Worm (Caenorhabditis elegans): ENCODE data around the gene W10G11.1.

- TF ChIP-seq him-1 (tag; optimal IDR thresholded peaks at IDR 0.05) (no peak), W03F9.2 (tag; optimal IDR thresholded peaks at IDR 0.05) (no peak), dao-5 (tag; optimal IDR thresholded peaks at IDR 0.05) (no peak)
Observed at ce11 chrII:3598721-3599120, 38.2 kb upstream of the W10G11.1 start, which contains the start of gene Y49F6A.11.

Data from whole organism, L4/young adult.